Worm (Caenorhabditis elegans): ENCODE results near the gene C27B7.6.

DNA sequence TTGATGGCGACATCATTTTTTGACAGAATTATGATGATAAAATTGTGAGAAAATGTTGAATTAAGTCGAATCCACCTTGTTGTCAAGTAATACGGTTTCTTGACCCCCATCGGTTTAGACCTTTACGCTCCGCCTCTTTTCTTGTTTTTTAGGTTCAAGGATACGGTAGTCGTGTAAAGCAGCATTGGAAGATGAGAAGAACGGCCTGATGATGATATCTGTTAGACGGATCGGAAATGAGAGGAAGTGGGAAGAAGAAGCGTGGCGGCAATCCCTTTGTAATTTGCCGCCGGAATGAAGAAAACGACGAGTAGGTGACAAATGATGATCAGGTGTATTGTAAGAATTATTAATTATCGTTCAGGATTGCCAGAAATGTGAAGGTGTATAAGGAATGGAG, 26.3 kb downstream of the C27B7.6 start, which contains the start of gene npax-4:
- TF ChIP-seq him-1 (tag; optimal IDR thresholded peaks at IDR 0.05) (no peak), W03F9.2 (tag; optimal IDR thresholded peaks at IDR 0.05) (no peak)

Measured in whole organism, L4/young adult.